Fruit fly (Drosophila melanogaster) whole organism, embryonic: Measurements from ENCODE around the gene neur.

Source experiments
- Antp ChIP-seq: fragments of 200-800 bp; sonication (Bioruptor generic); optimal IDR thresholded peaks from 3 replicates; lab custom pipeline; 2016; ENCODE audit warnings: missing biosample characterization, missing genetic modification characterization
- CG10543 ChIP-seq: fragments of 200-800 bp; sonication (Bioruptor generic); optimal IDR thresholded peaks from 3 replicates; lab custom pipeline; 2017; ENCODE audit warnings: missing biosample characterization, mild to moderate bottlenecking, missing genetic modification characterization, moderate library complexity
- CG11093 ChIP-seq: fragments of 200-800 bp; sonication (Bioruptor generic); IDR thresholded peaks from 3 replicates; pipeline ENCODE4 v1.3.6; 2022; ENCODE audit warnings: missing biosample characterization, missing genetic modification characterization
- CG11456 ChIP-seq: fragments of 200-800 bp; sonication (Bioruptor generic); IDR thresholded peaks from 3 replicates; pipeline ENCODE4 v1.3.6; 2022; ENCODE audit warnings: missing biosample characterization, missing genetic modification characterization
- CG13894 ChIP-seq: fragments of 200-800 bp; sonication (Bioruptor generic); optimal IDR thresholded peaks from 3 replicates; lab custom pipeline; 2018; ENCODE audit warnings: missing biosample characterization, mild to moderate bottlenecking, missing genetic modification characterization, moderate library complexity
- CG14710 ChIP-seq: fragments of 200-800 bp; sonication (Bioruptor generic); optimal IDR thresholded peaks from 3 replicates; lab custom pipeline; 2019; ENCODE audit warnings: missing biosample characterization, mild to moderate bottlenecking, missing genetic modification characterization, moderate library complexity
- CG15479 ChIP-seq: fragments of 200-800 bp; sonication (Bioruptor generic); optimal IDR thresholded peaks from 3 replicates; lab custom pipeline; 2019; ENCODE audit warnings: missing biosample characterization, mild to moderate bottlenecking, missing genetic modification characterization, moderate library complexity
- CG15696 ChIP-seq: fragments of 200-800 bp; sonication (Bioruptor generic); optimal IDR thresholded peaks from 2 replicates; lab custom pipeline; 2019; ENCODE audit warnings: missing biosample characterization, mild to moderate bottlenecking, missing genetic modification characterization, moderate library complexity
- CG1603 ChIP-seq: fragments of 200-800 bp; sonication (Bioruptor generic); optimal IDR thresholded peaks from 2 replicates; lab custom pipeline; 2019; ENCODE audit warnings: missing biosample characterization, mild to moderate bottlenecking, missing genetic modification characterization, moderate library complexity
- CG1647 ChIP-seq: fragments of 200-800 bp; sonication (Bioruptor generic); optimal IDR thresholded peaks from 3 replicates; lab custom pipeline; 2016; ENCODE audit warnings: missing biosample characterization, missing genetic modification characterization
- CG16813 ChIP-seq: fragments of 200-800 bp; sonication (Bioruptor generic); IDR thresholded peaks from 3 replicates; pipeline ENCODE4 v1.3.6; 2022; ENCODE audit warnings: missing biosample characterization, missing genetic modification characterization; ENCODE audit not compliant: partially characterized antibody
- CG17359 ChIP-seq: fragments of 200-800 bp; sonication (Bioruptor generic); optimal IDR thresholded peaks from 3 replicates; lab custom pipeline; 2018; ENCODE audit warnings: missing biosample characterization, mild to moderate bottlenecking, missing genetic modification characterization, moderate library complexity
- CG17829 ChIP-seq: fragments of 200-800 bp; optimal IDR thresholded peaks from 2 replicates; lab custom pipeline; 2019; ENCODE audit warnings: missing biosample characterization, mild to moderate bottlenecking, missing genetic modification characterization, moderate library complexity
- CG18476 ChIP-seq: fragments of 200-800 bp; sonication (Bioruptor generic); optimal IDR thresholded peaks from 2 replicates; lab custom pipeline; 2016; ENCODE audit warnings: missing biosample characterization, mild to moderate bottlenecking, missing genetic modification characterization
- CG30403 ChIP-seq: fragments of 200-800 bp; sonication (Bioruptor generic); optimal IDR thresholded peaks from 3 replicates; lab custom pipeline; 2016; ENCODE audit warnings: missing biosample characterization, missing genetic modification characterization
- CG32532 ChIP-seq: fragments of 200-800 bp; sonication (Bioruptor generic); IDR thresholded peaks from 2 replicates; pipeline ENCODE4 v1.3.6; 2022; ENCODE audit warnings: missing biosample characterization, missing genetic modification characterization
- CG4617 ChIP-seq: fragments of 200-800 bp; sonication (Bioruptor generic); optimal IDR thresholded peaks from 3 replicates; lab custom pipeline; 2016; ENCODE audit warnings: missing biosample characterization, missing genetic modification characterization, borderline replicate concordance
- CG6272 ChIP-seq: fragments of 200-800 bp; sonication (Bioruptor generic); IDR thresholded peaks from 2 replicates; pipeline ENCODE4 v1.3.6; 2022; ENCODE audit warnings: missing biosample characterization, missing genetic modification characterization
- CG7372 ChIP-seq: fragments of 200-800 bp; sonication (Bioruptor generic); IDR thresholded peaks from 2 replicates; pipeline ENCODE4 v1.3.6; 2022; ENCODE audit warnings: missing biosample characterization, missing genetic modification characterization
- CG9215 ChIP-seq: fragments of 200-800 bp; sonication (Bioruptor generic); IDR thresholded peaks from 2 replicates; pipeline ENCODE4 v1.3.6; 2022; ENCODE audit warnings: missing biosample characterization, missing genetic modification characterization
- CG9727 ChIP-seq: fragments of 200-800 bp; sonication (Bioruptor generic); optimal IDR thresholded peaks from 3 replicates; lab custom pipeline; 2017; ENCODE audit warnings: missing biosample characterization, mild to moderate bottlenecking, missing genetic modification characterization
- CrebB ChIP-seq: fragments of 200-800 bp; sonication (Bioruptor generic); optimal IDR thresholded peaks from 3 replicates; lab custom pipeline; 2018; ENCODE audit warnings: missing biosample characterization, mild to moderate bottlenecking, missing genetic modification characterization
- Elba2 ChIP-seq: fragments of 200-800 bp; sonication (Bioruptor generic); optimal IDR thresholded peaks from 3 replicates; lab custom pipeline; 2016; ENCODE audit warnings: missing biosample characterization, missing genetic modification characterization
- HLH54F ChIP-seq: fragments of 200-800 bp; sonication (Bioruptor generic); optimal IDR thresholded peaks from 3 replicates; lab custom pipeline; 2016; ENCODE audit warnings: missing biosample characterization, missing genetic modification characterization
- Hand ChIP-seq: fragments of 200-800 bp; sonication (Bioruptor generic); optimal IDR thresholded peaks from 2 replicates; lab custom pipeline; 2017; ENCODE audit warnings: mild to moderate bottlenecking, missing biosample characterization, missing genetic modification reagents, missing genetic modification characterization
- Hey ChIP-seq: fragments of 200-800 bp; sonication (Bioruptor generic); optimal IDR thresholded peaks from 3 replicates; lab custom pipeline; 2018; ENCODE audit warnings: missing biosample characterization, mild to moderate bottlenecking, missing genetic modification characterization
- Hr51 ChIP-seq, 2 experiments: fragments of 200-800 bp; sonication (Bioruptor generic); optimal IDR thresholded peaks; 2 replicates in 1 of 2; 3 replicates in 1 of 2; lab custom pipeline; 2016 to 2018; ENCODE audit warnings: missing biosample characterization in 2 of 2, missing genetic modification characterization in 2 of 2, mild to moderate bottlenecking in 1 of 2, moderate library complexity in 1 of 2
- MBD-R2 ChIP-seq: fragments of 200-800 bp; sonication (Bioruptor generic); IDR thresholded peaks from 2 replicates; pipeline ENCODE4 v1.3.6; 2022; ENCODE audit warnings: missing biosample characterization, missing genetic modification characterization
- MESR4 ChIP-seq: fragments of 200-800 bp; sonication (Bioruptor generic); optimal IDR thresholded peaks from 2 replicates; lab custom pipeline; 2018; ENCODE audit warnings: missing biosample characterization, mild to moderate bottlenecking, missing genetic modification characterization, moderate library complexity
- Nf-YB ChIP-seq: fragments of 200-800 bp; sonication (Bioruptor generic); optimal IDR thresholded peaks from 3 replicates; lab custom pipeline; 2019; ENCODE audit warnings: missing biosample characterization, mild to moderate bottlenecking, missing genetic modification characterization, moderate library complexity
- Rx ChIP-seq: fragments of 200-800 bp; sonication (Bioruptor generic); IDR thresholded peaks from 2 replicates; pipeline ENCODE4 v1.3.6; 2022; ENCODE audit warnings: missing biosample characterization, missing genetic modification characterization
- Scr ChIP-seq: fragments of 200-800 bp; sonication (Bioruptor generic); IDR thresholded peaks from 2 replicates; pipeline ENCODE4 v1.3.6; 2022; ENCODE audit warnings: missing biosample characterization, missing genetic modification characterization; ENCODE audit not compliant: partially characterized antibody
- Sin3A ChIP-seq: fragments of >200 bp; optimal IDR thresholded peaks from 2 replicates; lab custom pipeline; 2018
- Sox102F ChIP-seq: fragments of 200-800 bp; sonication (Bioruptor generic); optimal IDR thresholded peaks from 2 replicates; lab custom pipeline; 2018; ENCODE audit warnings: missing biosample characterization, mild to moderate bottlenecking, missing genetic modification characterization, moderate library complexity
- bcd ChIP-seq: fragments of 200-800 bp; sonication (Bioruptor generic); optimal IDR thresholded peaks from 2 replicates; lab custom pipeline; 2017; ENCODE audit warnings: missing biosample characterization, mild to moderate bottlenecking, missing genetic modification characterization
- cato ChIP-seq: fragments of 200-800 bp; sonication (Bioruptor generic); optimal IDR thresholded peaks from 2 replicates; lab custom pipeline; 2016; ENCODE audit warnings: missing biosample characterization, missing genetic modification characterization, borderline replicate concordance
- chm ChIP-seq: fragments of 200-800 bp; sonication (Bioruptor generic); IDR thresholded peaks from 2 replicates; pipeline ENCODE4 v1.3.6; 2022; ENCODE audit warnings: missing biosample characterization, missing genetic modification characterization
- disco-r ChIP-seq: fragments of 200-800 bp; sonication (Bioruptor generic); optimal IDR thresholded peaks from 2 replicates; lab custom pipeline; 2016; ENCODE audit warnings: missing biosample characterization, missing genetic modification characterization
- dpn ChIP-seq, 2 experiments: fragments of 200-800 bp; sonication (Bioruptor generic); optimal IDR thresholded peaks; 3 replicates each; lab custom pipeline; 2016; ENCODE audit warnings: missing biosample characterization in 2 of 2, missing genetic modification characterization in 2 of 2
- gce ChIP-seq: fragments of 200-800 bp; sonication (Bioruptor generic); IDR thresholded peaks from 3 replicates; pipeline ENCODE4 v1.3.6; 2022; ENCODE audit warnings: missing biosample characterization, missing genetic modification characterization
- hbn ChIP-seq: fragments of 200-800 bp; sonication (Bioruptor generic); IDR thresholded peaks from 2 replicates; pipeline ENCODE4 v1.3.6; 2022; ENCODE audit warnings: missing biosample characterization, missing genetic modification characterization; ENCODE audit not compliant: partially characterized antibody
- kni ChIP-seq: fragments of 200-800 bp; sonication (Bioruptor generic); optimal IDR thresholded peaks from 3 replicates; lab custom pipeline; 2017; ENCODE audit warnings: mild to moderate bottlenecking, missing biosample characterization, missing genetic modification reagents, missing genetic modification characterization
- lmd ChIP-seq: fragments of 200-800 bp; sonication (Bioruptor generic); IDR thresholded peaks from 2 replicates; pipeline ENCODE4 v1.3.6; 2022; ENCODE audit warnings: missing biosample characterization, missing genetic modification characterization
- peb ChIP-seq: fragments of 200-800 bp; sonication (Bioruptor generic); IDR thresholded peaks from 2 replicates; pipeline ENCODE4 v1.3.6; 2022; ENCODE audit warnings: missing biosample characterization, missing genetic modification characterization
- shn ChIP-seq: fragments of 200-800 bp; sonication (Bioruptor generic); optimal IDR thresholded peaks from 3 replicates; lab custom pipeline; 2016; ENCODE audit warnings: missing biosample characterization, missing genetic modification characterization
- stwl ChIP-seq: fragments of 200-800 bp; sonication (Bioruptor generic); optimal IDR thresholded peaks from 3 replicates; lab custom pipeline; 2018; ENCODE audit warnings: missing biosample characterization, mild to moderate bottlenecking, missing genetic modification characterization, moderate library complexity
- toy ChIP-seq: fragments of 200-800 bp; sonication (Bioruptor generic); IDR thresholded peaks from 2 replicates; pipeline ENCODE4 v1.3.6; 2022; ENCODE audit warnings: missing biosample characterization, missing genetic modification characterization
- yki ChIP-seq: fragments of >200 bp; optimal IDR thresholded peaks from 3 replicates; lab custom pipeline; 2018
- zen ChIP-seq: fragments of 200-800 bp; sonication (Bioruptor generic); optimal IDR thresholded peaks from 3 replicates; lab custom pipeline; 2018; ENCODE audit warnings: missing biosample characterization, mild to moderate bottlenecking, missing genetic modification characterization, moderate library complexity
- zf30C ChIP-seq: fragments of 200-800 bp; sonication (Bioruptor generic); optimal IDR thresholded peaks from 3 replicates; lab custom pipeline; 2018; ENCODE audit warnings: missing biosample characterization, mild to moderate bottlenecking, missing genetic modification characterization

The neur gene

DNA sequence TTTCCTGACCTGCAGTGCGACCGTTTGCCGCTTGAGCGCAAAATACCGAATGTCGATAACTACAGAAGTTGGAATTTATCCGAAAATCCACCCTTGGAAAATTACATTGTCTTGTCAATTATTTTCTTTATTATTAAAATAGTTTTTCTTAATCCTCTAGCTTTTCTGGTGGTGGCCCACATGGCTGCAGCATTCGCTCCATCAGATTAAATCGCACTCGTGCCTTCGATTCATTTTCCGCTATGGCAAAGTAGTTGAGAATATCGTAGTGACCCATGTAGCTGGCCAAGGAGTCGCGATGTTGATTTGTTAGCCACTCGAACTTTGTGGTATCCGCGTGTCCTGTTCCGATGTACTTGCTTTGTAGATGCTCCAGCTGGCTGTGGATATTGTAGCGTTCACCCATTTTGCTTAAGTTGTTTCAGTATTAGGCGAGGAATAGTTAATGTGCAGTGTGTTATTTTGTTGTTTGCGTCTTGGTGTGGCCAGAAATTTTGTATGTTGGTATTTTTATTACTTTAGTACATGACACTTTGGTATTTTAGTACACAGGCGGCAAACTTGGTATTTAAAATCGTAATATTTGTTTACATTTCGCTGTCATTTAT is 24.3 kb downstream of the neur start, which contains the start of the genes Kcmf1, Sf3b5 and CG11986 (continued):
- TF ChIP-seq hbn (GFP tag; lab: Robert Waterston, UW) (no peak), CG17829 (no peak), yki (lab: Kevin White, UChicago) (no peak), zen (no peak), peb (no peak), Sox102F (GFP tag; lab: Kevin White, UChicago) (no peak), CG1647 (GFP tag; lab: Kevin White, UChicago) (no peak), CG7372 (GFP tag; lab: Robert Waterston, UW) (no peak), Hand (GFP tag; lab: Kevin White, UChicago) (no peak), CG9727 (no peak), CG6272 (no peak), CG30403 (GFP tag; lab: Kevin White, UChicago) (no peak), CG13894 (tag; lab: Kevin White, UChicago) (no peak), CG4617 (GFP tag; lab: Kevin White, UChicago) (peak; percentile 74), Nf-YB (GFP tag; lab: Kevin White, UChicago) (no peak), CG15696 (tag; lab: Kevin White, UChicago) (no peak), Elba2 (no peak), toy (GFP tag; lab: Robert Waterston, UW) (no peak), CG1603 (tag; lab: Kevin White, UChicago) (no peak), MESR4 (GFP tag; lab: Kevin White, UChicago) (peak; percentile 49), Hey (no peak), lmd (GFP tag; lab: Robert Waterston, UW) (no peak), Rx (GFP tag; lab: Robert Waterston, UW) (no peak), cato (GFP tag; lab: Kevin White, UChicago) (no peak), bcd (GFP tag; lab: Kevin White, UChicago) (no peak), Sin3A (peak; percentile 34), CG14710 (tag; lab: Kevin White, UChicago) (no peak), CG16813 (no peak), stwl (tag; lab: Kevin White, UChicago) (peak; percentile 5), dpn (GFP tag; optimal IDR thresholded peaks at IDR 0.05; lab: Kevin White, UChicago) (no peak), Hr51 (GFP tag; optimal IDR thresholded peaks at IDR 0.05; lab: Kevin White, UChicago) (no peak), CG10543 (GFP tag; lab: Kevin White, UChicago) (no peak)

DNA sequence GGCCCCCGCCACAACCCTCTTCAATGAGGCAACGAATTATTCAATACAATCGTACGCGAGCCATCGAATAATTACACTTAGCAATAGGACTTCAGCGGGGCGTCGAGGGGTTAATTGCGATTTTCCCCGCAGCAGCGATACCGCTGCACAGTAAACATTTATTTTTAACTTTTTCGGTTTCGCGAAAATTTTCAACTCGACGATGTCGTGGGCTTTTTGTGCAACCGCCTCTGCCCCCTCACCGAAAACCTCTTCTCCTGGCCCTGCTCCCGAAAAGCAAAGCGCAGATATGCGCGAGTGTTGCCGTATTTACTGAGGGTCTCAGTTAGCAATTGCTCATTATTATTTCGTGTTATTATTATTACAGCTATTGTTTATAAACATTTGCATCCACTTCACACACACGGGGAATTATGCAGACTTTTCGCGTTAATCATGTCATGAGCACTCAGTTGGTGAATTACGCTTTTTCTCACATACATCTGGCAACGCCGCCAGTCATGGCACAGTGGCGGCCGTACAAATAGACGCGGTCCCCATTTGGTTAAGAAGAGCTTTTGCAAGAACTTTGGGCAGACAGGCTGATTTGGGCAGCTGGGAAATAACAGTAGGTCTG is 25.4 kb downstream of the neur start:
- peak; percentile 6 for TF ChIP-seq CG15479
- peak; percentile 57 for TF ChIP-seq kni
- TF ChIP-seq HLH54F (GFP tag; lab: Kevin White, UChicago) = peak; percentile 42
- 0 out of 3 replicates have a peak, but pooled peaks have one; percentile 21 for TF ChIP-seq CG11456 (GFP tag; lab: Robert Waterston, UW)
- TF ChIP-seq CG32532 (GFP tag; lab: Robert Waterston, UW) = peak; percentile 34; the same call in 1 of the 2 replicates
- peak; percentile 57 for TF ChIP-seq MBD-R2
- peak; percentile 45 for TF ChIP-seq disco-r
- no peak for TF ChIP-seq gce (GFP tag; lab: Robert Waterston, UW)
- no peak for TF ChIP-seq zf30C (GFP tag; lab: Kevin White, UChicago)
- peak; percentile 47; the same call in 1 of the 2 replicates for TF ChIP-seq CG9215
- peak; percentile 24 for TF ChIP-seq CrebB (tag; lab: Kevin White, UChicago)
- peak; percentile 50 for TF ChIP-seq CG17359 (tag; lab: Kevin White, UChicago)
- peak; percentile 72 for TF ChIP-seq shn
- TF ChIP-seq CG11093 (GFP tag; lab: Robert Waterston, UW) = no peak
- peak; percentile 57 to 62 for TF ChIP-seq dpn (GFP tag; optimal IDR thresholded peaks at IDR 0.05; lab: Kevin White, UChicago)
- TF ChIP-seq Scr = peak; percentile 46; the same call in 1 of the 2 replicates
- TF ChIP-seq Antp (GFP tag; lab: Kevin White, UChicago) = peak; percentile 68
- peak; percentile 57; the same call in 1 of the 2 replicates for TF ChIP-seq chm (GFP tag; lab: Robert Waterston, UW)
- TF ChIP-seq CG18476 = peak; percentile 17
